Worm (Caenorhabditis elegans) whole organism, early embryonic: ENCODE data around the gene C04G6.13.

Experiments
- ama-1 ChIP-seq: fragments of 150-350 bp; optimal IDR thresholded peaks from 2 replicates; lab custom pipeline; 2014
- ceh-13 ChIP-seq: fragments of 200-800 bp; sonication (Bioruptor generic); optimal IDR thresholded peaks from 2 replicates; lab custom pipeline; 2018; ENCODE audit warnings: mild to moderate bottlenecking, missing genetic modification characterization, missing compliant biosample characterization
- ceh-36 ChIP-seq: sonication (generic microtip); optimal IDR thresholded peaks from 2 replicates; lab custom pipeline; 2016; ENCODE audit warnings: missing genetic modification characterization, inconsistent platforms, missing compliant biosample characterization
- flt-1 ChIP-seq: fragments of 200-800 bp; sonication (Bioruptor generic); IDR thresholded peaks from 2 replicates; pipeline ENCODE4 v1.3.6; 2022; ENCODE audit warnings: missing genetic modification characterization, missing compliant biosample characterization
- hmg-4 ChIP-seq: fragments of 200-800 bp; sonication (Bioruptor generic); optimal IDR thresholded peaks from 2 replicates; lab custom pipeline; 2018; ENCODE audit warnings: mild to moderate bottlenecking, missing genetic modification characterization, missing compliant biosample characterization
- hnd-1 ChIP-seq: sonication (generic microtip); optimal IDR thresholded peaks from 2 replicates; lab custom pipeline; 2016; ENCODE audit warnings: missing genetic modification characterization, missing compliant biosample characterization
- scrt-1 ChIP-seq: fragments of 200-800 bp; sonication (Bioruptor generic); IDR thresholded peaks from 2 replicates; pipeline ENCODE4 v1.3.6; 2022; ENCODE audit warnings: missing genetic modification characterization, missing compliant biosample characterization
- tbx-11 ChIP-seq: fragments of 200-800 bp; sonication (Bioruptor generic); IDR thresholded peaks from 2 replicates; pipeline ENCODE4 v1.3.6; 2022; ENCODE audit warnings: missing genetic modification characterization, missing compliant biosample characterization
- tbx-37 ChIP-seq: fragments of 200-800 bp; sonication (Bioruptor generic); conservative IDR thresholded peaks from 2 replicates; pipeline ENCODE4 v1.3.6; 2022; ENCODE audit warnings: missing genetic modification reagents, missing genetic modification characterization, missing compliant biosample characterization
- tra-4 ChIP-seq: sonication (generic microtip); optimal IDR thresholded peaks from 2 replicates; lab custom pipeline; 2017; ENCODE audit warnings: missing genetic modification characterization, missing compliant biosample characterization

- TF ChIP-seq tbx-37 (GFP tag; lab: Robert Waterston, UW) (no peak), flt-1 (GFP tag; lab: Robert Waterston, UW) (no peak), tbx-11 (GFP tag; lab: Robert Waterston, UW) (no peak), ama-1 (lab: Kevin White, UChicago) (no peak), scrt-1 (GFP tag; lab: Robert Waterston, UW) (no peak), hmg-4 (GFP tag; lab: Kevin White, UChicago) (no peak), tra-4 (no peak), hnd-1 (tag; lab: Kevin White, UChicago) (no peak), ceh-13 (GFP tag; lab: Kevin White, UChicago) (no peak), ceh-36 (no peak)
These were observed 44.8 kb upstream of the C04G6.13 start for ce11 chrII:5049249-5049648.
